Worm (Caenorhabditis elegans): ENCODE measurements around the gene snx-1.

DNA sequence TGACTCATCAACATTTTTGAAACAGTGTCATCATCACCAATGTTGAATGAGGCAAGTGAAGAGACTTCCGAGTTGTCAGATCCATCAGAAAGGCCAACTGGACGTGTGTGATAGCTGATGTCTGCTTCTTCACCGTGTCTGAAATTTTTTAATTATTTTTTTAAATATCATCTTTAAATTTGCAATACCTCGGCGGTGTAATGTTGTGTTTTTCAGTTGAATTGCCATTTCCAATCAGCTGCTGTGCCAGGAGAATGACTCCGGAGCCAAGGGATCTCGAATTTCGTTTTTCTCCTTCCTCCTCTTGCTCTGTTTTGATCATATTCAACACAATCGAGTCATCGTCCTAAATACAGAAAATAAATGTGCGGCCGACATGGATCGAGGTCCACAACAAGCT, 43.8 kb upstream of the snx-1 start:
- TF ChIP-seq ama-1 (optimal IDR thresholded peaks at IDR 0.05), result no peak
- TF ChIP-seq nhr-76 (tag; optimal IDR thresholded peaks at IDR 0.05), result no peak
- TF ChIP-seq lin-35 (GFP tag; optimal IDR thresholded peaks at IDR 0.05), result no peak
- no peak for TF ChIP-seq nhr-19 (GFP tag; conservative IDR thresholded peaks at IDR 0.05)
- TF ChIP-seq lin-13 (GFP tag; optimal IDR thresholded peaks at IDR 0.05), result no peak
- no peak for TF ChIP-seq grh-1 (GFP tag; IDR thresholded peaks at IDR 0.05)
- no peak for TF ChIP-seq fkh-10 (GFP tag; optimal IDR thresholded peaks at IDR 0.05)
- TF ChIP-seq unc-62 (GFP tag; optimal IDR thresholded peaks at IDR 0.05), result no peak
- TF ChIP-seq nhr-237 (tag; optimal IDR thresholded peaks at IDR 0.05), result no peak
